Worm (Caenorhabditis elegans) whole organism, early embryonic: ENCODE measurements around the gene F23B2.10.

Experiments
- B0310.2 ChIP-seq: sonication (generic microtip); optimal IDR thresholded peaks from 2 replicates; lab custom pipeline; 2016; ENCODE audit warnings: mild to moderate bottlenecking, missing genetic modification characterization, missing compliant biosample characterization
- ama-1 ChIP-seq: fragments of 150-350 bp; optimal IDR thresholded peaks from 2 replicates; lab custom pipeline; 2014
- ceh-13 ChIP-seq: fragments of 200-800 bp; sonication (Bioruptor generic); optimal IDR thresholded peaks from 2 replicates; lab custom pipeline; 2018; ENCODE audit warnings: mild to moderate bottlenecking, missing genetic modification characterization, missing compliant biosample characterization
- hmbx-1 ChIP-seq: sonication (generic microtip); optimal IDR thresholded peaks from 2 replicates; lab custom pipeline; 2016; ENCODE audit warnings: mild to moderate bottlenecking, missing genetic modification characterization, missing compliant biosample characterization
- hmg-4 ChIP-seq: fragments of 200-800 bp; sonication (Bioruptor generic); optimal IDR thresholded peaks from 2 replicates; lab custom pipeline; 2018; ENCODE audit warnings: mild to moderate bottlenecking, missing genetic modification characterization, missing compliant biosample characterization
- hnd-1 ChIP-seq: sonication (generic microtip); optimal IDR thresholded peaks from 2 replicates; lab custom pipeline; 2016; ENCODE audit warnings: missing genetic modification characterization, missing compliant biosample characterization
- pes-1 ChIP-seq: fragments of 200-800 bp; sonication (Bioruptor generic); IDR thresholded peaks from 2 replicates; pipeline ENCODE4 v1.3.6; 2022; ENCODE audit warnings: missing genetic modification reagents, missing genetic modification characterization, missing compliant biosample characterization
- scrt-1 ChIP-seq: fragments of 200-800 bp; sonication (Bioruptor generic); IDR thresholded peaks from 2 replicates; pipeline ENCODE4 v1.3.6; 2022; ENCODE audit warnings: missing genetic modification characterization, missing compliant biosample characterization
- tbx-11 ChIP-seq: fragments of 200-800 bp; sonication (Bioruptor generic); IDR thresholded peaks from 2 replicates; pipeline ENCODE4 v1.3.6; 2022; ENCODE audit warnings: missing genetic modification characterization, missing compliant biosample characterization
- tbx-37 ChIP-seq: fragments of 200-800 bp; sonication (Bioruptor generic); conservative IDR thresholded peaks from 2 replicates; pipeline ENCODE4 v1.3.6; 2022; ENCODE audit warnings: missing genetic modification reagents, missing genetic modification characterization, missing compliant biosample characterization

DNA sequence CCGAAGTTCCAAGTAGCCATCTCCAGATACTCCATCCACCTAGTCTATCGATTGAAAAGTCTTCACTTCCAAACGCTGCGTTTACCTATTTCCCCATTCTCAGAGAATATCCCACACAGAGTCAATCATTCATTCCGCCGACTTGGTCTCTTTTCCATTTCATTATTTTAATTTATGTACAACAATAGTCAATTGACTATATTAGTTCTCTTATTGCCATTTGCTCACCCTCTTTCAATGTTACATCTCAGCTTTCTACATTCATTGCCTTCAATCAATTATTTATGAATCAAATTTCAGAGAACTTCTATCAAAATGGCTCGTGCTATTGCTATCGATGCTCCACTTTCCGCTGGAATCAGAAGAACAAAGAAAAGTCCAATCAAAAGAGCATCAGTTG is 45.5 kb downstream of the F23B2.10 start, which contains the start of gene aly-1:
- TF ChIP-seq ama-1 (lab: Kevin White, UChicago) (no peak), ceh-13 (GFP tag; lab: Kevin White, UChicago) (no peak), hnd-1 (tag; lab: Kevin White, UChicago) (no peak), pes-1 (GFP tag; lab: Robert Waterston, UW) (no peak), B0310.2 (tag; lab: Kevin White, UChicago) (no peak), tbx-11 (no peak), scrt-1 (GFP tag; lab: Robert Waterston, UW) (no peak), tbx-37 (GFP tag; lab: Robert Waterston, UW) (no peak), hmg-4 (GFP tag; lab: Kevin White, UChicago) (no peak), hmbx-1 (tag; lab: Kevin White, UChicago) (no peak)
